Worm (Caenorhabditis elegans): ENCODE results near the gene wdr-5.3.

- TF ChIP-seq nhr-237 (tag; optimal IDR thresholded peaks at IDR 0.05) (no peak), mep-1 (tag; optimal IDR thresholded peaks at IDR 0.05) (no peak)
Observed at ce11 chrV:10723583-10723982, 13.3 kb upstream of the wdr-5.3 start.

All from whole organism, L1 larva.